Worm (Caenorhabditis elegans): Measurements from ENCODE around the gene srg-4.

srg-4 gene

DNA sequence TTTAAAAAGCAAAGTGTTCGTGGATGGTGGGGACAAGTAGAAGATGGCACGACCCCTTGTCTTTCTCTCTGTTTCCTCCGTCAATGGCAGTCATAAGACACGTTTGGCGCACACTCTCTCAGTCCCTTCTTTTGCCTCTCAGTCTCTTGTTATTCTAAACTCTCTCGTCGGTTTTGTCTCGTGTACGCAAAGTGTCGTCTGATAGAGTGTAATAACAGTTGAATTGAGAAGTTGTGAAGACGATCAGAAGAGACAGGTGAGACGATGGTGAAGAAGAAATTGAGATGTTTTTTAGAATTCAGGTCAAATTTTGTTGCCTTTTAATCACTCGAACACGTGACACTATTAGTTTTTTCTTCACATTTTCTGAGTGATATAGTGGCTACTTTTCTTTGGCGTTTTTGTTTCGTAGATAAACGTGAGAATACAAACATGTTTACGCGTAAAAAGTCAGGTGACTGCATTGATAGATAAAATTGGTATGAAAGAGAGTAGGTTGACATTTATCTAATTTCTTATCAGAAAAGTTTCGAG lies 41.3 kb upstream of the srg-4 start, which contains the start of gene F47D12.9 (continued):
- TF ChIP-seq dox-1 (GFP tag; IDR thresholded peaks at IDR 0.05) (peak; percentile 62; the same call in 1 of the 2 replicates), ekl-4 (GFP tag; IDR thresholded peaks at IDR 0.05) (peak; percentile 45; the same call in 1 of the 2 replicates), atf-7 (tag; optimal IDR thresholded peaks at IDR 0.05) (no peak), attf-5 (GFP tag; optimal IDR thresholded peaks at IDR 0.05) (peak; percentile 82), B0261.1 (tag; optimal IDR thresholded peaks at IDR 0.05) (no peak), ets-4 (GFP tag; optimal IDR thresholded peaks at IDR 0.05) (no peak), nfyb-1 (GFP tag; IDR thresholded peaks at IDR 0.05) (peak; percentile 48; the same call in 1 of the 2 replicates), D2030.7 (GFP tag; IDR thresholded peaks at IDR 0.05) (no peak), hmg-1.2 (GFP tag; IDR thresholded peaks at IDR 0.05) (peak; percentile 89), akir-1 (GFP tag; optimal IDR thresholded peaks at IDR 0.05) (no peak), B0336.3 (GFP tag; IDR thresholded peaks at IDR 0.05) (peak; percentile 46; the same call in 1 of the 2 replicates), F22D6.2 (tag; optimal IDR thresholded peaks at IDR 0.05) (peak; percentile 30), ceh-79 (tag; optimal IDR thresholded peaks at IDR 0.05) (no peak), madf-6 (GFP tag; IDR thresholded peaks at IDR 0.05) (0 out of 2 replicates have a peak, but pooled peaks have one; percentile 8), somi-1 (GFP tag; optimal IDR thresholded peaks at IDR 0.05) (peak; percentile 80), ztf-26 (tag; optimal IDR thresholded peaks at IDR 0.05) (peak; percentile 60), C06A6.2 (GFP tag; conservative IDR thresholded peaks at IDR 0.05) (0 out of 2 replicates have a peak, but pooled peaks have one; percentile 26), lin-26 (GFP tag; IDR thresholded peaks at IDR 0.05) (0 out of 2 replicates have a peak, but pooled peaks have one; percentile 38), pbrm-1 (GFP tag; IDR thresholded peaks at IDR 0.05) (0 out of 2 replicates have a peak, but pooled peaks have one; percentile 46), cebp-1 (GFP tag; IDR thresholded peaks at IDR 0.05) (no peak), cebp-1 (tag; optimal IDR thresholded peaks at IDR 0.05) (peak; percentile 74), lin-40 (tag; optimal IDR thresholded peaks at IDR 0.05) (peak; percentile 81), egrh-3 (GFP tag; IDR thresholded peaks at IDR 0.05) (no peak), snpc-4 (GFP tag; optimal IDR thresholded peaks at IDR 0.05) (no peak), snpc-4 (tag; optimal IDR thresholded peaks at IDR 0.05) (peak in 2 of 4 experiments; percentile 8 to 39), K12H6.12 (tag; optimal IDR thresholded peaks at IDR 0.05) (peak; percentile 82)

DNA sequence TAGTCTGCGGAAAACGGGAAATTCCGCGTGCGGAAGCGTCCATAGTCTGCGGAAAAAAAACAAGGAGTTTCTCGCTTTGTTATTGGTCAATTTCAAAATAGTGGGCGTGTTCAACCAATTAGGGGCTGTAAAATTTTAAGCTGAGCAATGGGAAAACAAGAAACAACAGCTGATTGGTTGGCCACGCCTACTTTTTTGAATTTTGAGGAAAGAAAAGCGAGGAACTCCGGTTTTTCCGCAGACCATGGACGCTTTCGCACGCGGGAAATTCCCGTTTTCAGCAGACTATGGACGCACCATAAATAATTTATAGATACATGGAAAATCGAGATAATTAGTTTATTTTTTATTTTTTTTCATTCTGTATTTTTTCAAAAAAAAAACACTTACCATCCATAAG lies 39.8 kb upstream of the srg-4 start:
- peak; percentile 76 for TF ChIP-seq nfyb-1 (GFP tag; IDR thresholded peaks at IDR 0.05)

DNA sequence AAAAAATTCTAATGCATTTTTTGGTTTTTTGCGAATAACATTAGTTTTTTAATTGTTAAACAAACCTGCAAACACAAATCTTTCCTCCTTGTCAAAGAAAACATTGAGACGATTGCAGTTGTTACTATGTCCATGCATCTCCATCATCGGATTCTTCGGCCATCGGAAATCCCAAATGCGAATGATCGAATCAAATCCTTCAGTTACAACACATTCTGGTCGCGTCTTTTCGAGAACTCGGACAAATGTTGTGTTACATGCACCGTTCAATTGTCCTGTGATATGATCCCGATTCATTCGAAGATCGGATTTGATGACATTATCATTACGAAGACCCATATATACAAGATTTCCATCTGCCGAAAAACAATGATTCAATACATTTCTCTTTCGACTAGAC lies 38.4 kb upstream of the srg-4 start:
- no peak for TF ChIP-seq athp-1 (tag; optimal IDR thresholded peaks at IDR 0.05)
- TF ChIP-seq efl-1 (GFP tag; optimal IDR thresholded peaks at IDR 0.05): no peak
- no peak for TF ChIP-seq T07F8.4 (tag; optimal IDR thresholded peaks at IDR 0.05)
- no peak for TF ChIP-seq hmg-20 (GFP tag; IDR thresholded peaks at IDR 0.05)
- no peak for TF ChIP-seq atf-7 (tag; optimal IDR thresholded peaks at IDR 0.05)
- no peak for TF ChIP-seq madf-6 (GFP tag; IDR thresholded peaks at IDR 0.05)
- TF ChIP-seq ceh-27 (GFP tag; optimal IDR thresholded peaks at IDR 0.05): no peak
- no peak for TF ChIP-seq Y56A3A.18 (GFP tag; IDR thresholded peaks at IDR 0.05)
- TF ChIP-seq akir-1 (GFP tag; optimal IDR thresholded peaks at IDR 0.05): no peak
- TF ChIP-seq ztf-28 (GFP tag; IDR thresholded peaks at IDR 0.05): no peak
- no peak for TF ChIP-seq ztf-22 (GFP tag; optimal IDR thresholded peaks at IDR 0.05)
- no peak for TF ChIP-seq aptf-3 (GFP tag; IDR thresholded peaks at IDR 0.05)
- TF ChIP-seq lin-26 (GFP tag; IDR thresholded peaks at IDR 0.05): no peak
- TF ChIP-seq ztf-6 (GFP tag; IDR thresholded peaks at IDR 0.05): no peak
- no peak for TF ChIP-seq Y67H2A.10 (GFP tag; conservative IDR thresholded peaks at IDR 0.05)
- no peak for TF ChIP-seq pha-4 (tag; optimal IDR thresholded peaks at IDR 0.05)
- TF ChIP-seq dpff-1 (tag; optimal IDR thresholded peaks at IDR 0.05): no peak
- no peak for TF ChIP-seq nhr-27 (tag; optimal IDR thresholded peaks at IDR 0.05)

All from whole organism, young adult.